Worm (Caenorhabditis elegans) whole organism, young adult: Measurements from ENCODE around the gene nhr-241.

ENCODE experiments used
- B0035.1 ChIP-seq: sonication (generic microtip); optimal IDR thresholded peaks from 2 replicates; lab custom pipeline; 2016; ENCODE audit warnings: missing genetic modification characterization, mild to moderate bottlenecking, missing compliant biosample characterization, missing genotype, missing genetic modification reagents
- B0336.3 ChIP-seq: fragments of 200-800 bp; sonication (Bioruptor generic); IDR thresholded peaks from 2 replicates; pipeline ENCODE4 v1.3.6; 2022; ENCODE audit warnings: missing genetic modification characterization, missing compliant biosample characterization
- C06A6.2 ChIP-seq: fragments of 200-800 bp; sonication (Bioruptor generic); conservative IDR thresholded peaks from 2 replicates; pipeline ENCODE4 v1.3.6; 2022; ENCODE audit warnings: missing genetic modification characterization, missing compliant biosample characterization
- nhr-120 ChIP-seq: fragments of 200-800 bp; sonication (Bioruptor generic); IDR thresholded peaks from 2 replicates; pipeline ENCODE4 v1.3.6; 2022; ENCODE audit warnings: missing genetic modification characterization, missing compliant biosample characterization
- rec-8 ChIP-seq, 2 experiments: sonication (generic microtip); optimal IDR thresholded peaks; 2 replicates each; lab custom pipeline; 2016; ENCODE audit warnings: mild to moderate bottlenecking in 2 of 2, missing genetic modification characterization in 2 of 2, missing genetic modification reagents in 2 of 2, missing genotype in 2 of 2, missing biosample characterization in 1 of 2, missing compliant biosample characterization in 1 of 2, moderate library complexity in 1 of 2
- tbx-9 ChIP-seq: sonication (generic microtip); optimal IDR thresholded peaks from 2 replicates; lab custom pipeline; 2016; ENCODE audit warnings: borderline replicate concordance, missing genetic modification characterization, inconsistent platforms, missing compliant biosample characterization

ce11 chrV:18689681-18690080 is 9.6 kb upstream of the nhr-241 start, which contains the start of the genes ubc-19 and Y69H2.7:
- TF ChIP-seq B0035.1 (tag; lab: Kevin White, UChicago) (no peak), tbx-9 (tag; lab: Kevin White, UChicago) (no peak), B0336.3 (no peak), nhr-120 (GFP tag; lab: Robert Waterston, UW) (no peak), C06A6.2 (GFP tag; lab: Robert Waterston, UW) (no peak), rec-8 (tag; optimal IDR thresholded peaks at IDR 0.05; lab: Kevin White, UChicago) (no peak)
